Fruit fly (Drosophila melanogaster): Measurements from ENCODE around the gene CG43074.
A peak's percentile ranks its signal among the peaks of the same experiment; 100 is the strongest.

CG43074 gene

DNA sequence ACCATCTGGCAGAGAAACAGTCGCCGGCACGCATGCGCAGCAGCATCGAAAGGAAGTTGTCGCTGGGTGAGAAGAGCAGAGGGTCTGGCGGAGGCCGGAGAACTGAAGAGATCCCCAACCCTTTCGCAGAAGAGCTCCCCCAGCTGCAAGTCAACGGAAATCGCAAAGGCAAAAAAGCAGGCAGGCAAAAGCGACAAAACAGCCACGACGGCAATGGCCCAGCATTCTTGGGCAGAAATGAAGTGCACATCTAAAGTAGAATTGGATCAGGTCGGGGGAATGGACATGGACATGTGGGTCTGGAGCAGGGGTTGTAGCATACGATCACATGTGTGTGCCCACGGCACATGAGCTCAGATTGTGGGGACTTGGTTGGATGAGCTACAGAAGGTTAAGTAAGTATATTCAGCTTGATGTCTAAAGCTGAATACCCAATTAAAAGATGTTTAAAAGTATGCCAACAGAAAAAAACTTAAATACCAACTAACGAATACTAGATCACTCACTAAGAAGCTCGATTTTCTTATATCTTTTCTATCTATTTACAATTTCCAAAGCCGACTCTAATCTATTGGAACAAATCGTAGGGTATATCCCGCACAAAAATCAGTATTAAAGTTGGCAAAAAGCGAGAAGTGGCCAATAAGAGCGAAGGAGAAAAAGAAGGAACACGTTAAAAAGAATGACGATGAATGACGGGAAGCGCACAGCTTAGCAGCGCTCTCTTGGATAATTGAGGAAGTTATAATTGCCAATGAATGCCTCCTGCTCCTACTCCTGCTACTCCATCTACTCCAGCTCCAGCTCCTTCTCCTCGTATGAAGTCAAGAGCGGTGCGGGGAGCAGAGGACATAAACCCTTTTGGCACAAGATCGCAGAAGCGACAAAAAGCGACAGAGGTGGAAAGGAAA is 42.4 kb downstream of the CG43074 start:
- TF ChIP-seq dm (GFP tag; optimal IDR thresholded peaks at IDR 0.05), result no peak
- TF ChIP-seq lbe (GFP tag; optimal IDR thresholded peaks at IDR 0.05), result peak; percentile 18
- no peak for TF ChIP-seq CG2199 (GFP tag; IDR thresholded peaks at IDR 0.05)
- TF ChIP-seq Blimp-1 (GFP tag; optimal IDR thresholded peaks at IDR 0.05), result no peak
- TF ChIP-seq CG16863 (GFP tag; optimal IDR thresholded peaks at IDR 0.05), result no peak
- TF ChIP-seq CG15601 (tag; optimal IDR thresholded peaks at IDR 0.05), result no peak
- TF ChIP-seq Kr (GFP tag; optimal IDR thresholded peaks at IDR 0.05), result no peak
- TF ChIP-seq Hsf (GFP tag; optimal IDR thresholded peaks at IDR 0.05), result no peak
- TF ChIP-seq B-H2 (GFP tag; optimal IDR thresholded peaks at IDR 0.05), result no peak
- no peak for TF ChIP-seq Rx (GFP tag; IDR thresholded peaks at IDR 0.05)
- TF ChIP-seq gt (GFP tag; IDR thresholded peaks at IDR 0.05), result no peak
- no peak for TF ChIP-seq otp (GFP tag; IDR thresholded peaks at IDR 0.05)
- TF ChIP-seq ham (GFP tag; IDR thresholded peaks at IDR 0.05), result no peak
- TF ChIP-seq bsh (GFP tag; optimal IDR thresholded peaks at IDR 0.05), result peak in 1 of 2 experiments; percentile 43
- TF ChIP-seq CG12104 (GFP tag; optimal IDR thresholded peaks at IDR 0.05), result no peak
- no peak for TF ChIP-seq ab (GFP tag; optimal IDR thresholded peaks at IDR 0.05)
- TF ChIP-seq CG4360 (GFP tag; IDR thresholded peaks at IDR 0.05), result no peak
- no peak for TF ChIP-seq Sry-β (GFP tag; optimal IDR thresholded peaks at IDR 0.05)
- no peak for TF ChIP-seq psq (GFP tag; optimal IDR thresholded peaks at IDR 0.05)
- no peak for TF ChIP-seq Atf6 (GFP tag; IDR thresholded peaks at IDR 0.05)
- no peak for TF ChIP-seq maf-S (GFP tag; optimal IDR thresholded peaks at IDR 0.05)
- TF ChIP-seq CG10543 (GFP tag; optimal IDR thresholded peaks at IDR 0.05), result no peak
- TF ChIP-seq CG1832 (GFP tag; optimal IDR thresholded peaks at IDR 0.05), result peak; percentile 2
- 0 out of 2 replicates have a peak, but pooled peaks have one; percentile 40 for TF ChIP-seq CG11085 (GFP tag; IDR thresholded peaks at IDR 0.05)
- TF ChIP-seq zf30C (GFP tag; optimal IDR thresholded peaks at IDR 0.05), result no peak
- no peak for TF ChIP-seq CG4404 (GFP tag; IDR thresholded peaks at IDR 0.05)
- no peak for TF ChIP-seq pros (GFP tag; optimal IDR thresholded peaks at IDR 0.05)
- no peak for TF ChIP-seq Lhr (GFP tag; optimal IDR thresholded peaks at IDR 0.05)
- TF ChIP-seq NC2α (GFP tag; optimal IDR thresholded peaks at IDR 0.05), result no peak
- no peak for TF ChIP-seq vnd (GFP tag; IDR thresholded peaks at IDR 0.05; ENCODE audit: partially characterized antibody)
- TF ChIP-seq schlank (tag; optimal IDR thresholded peaks at IDR 0.05), result no peak
- TF ChIP-seq Xrp1 (GFP tag; IDR thresholded peaks at IDR 0.05), result no peak
- 0 out of 3 replicates have a peak, but pooled peaks have one; percentile 19 for TF ChIP-seq CG11456 (GFP tag; IDR thresholded peaks at IDR 0.05)
- TF ChIP-seq CG43689 (GFP tag; IDR thresholded peaks at IDR 0.05), result no peak
- no peak for TF ChIP-seq CG11695 (GFP tag; IDR thresholded peaks at IDR 0.05)
- no peak for TF ChIP-seq CG9215 (GFP tag; IDR thresholded peaks at IDR 0.05)

DNA sequence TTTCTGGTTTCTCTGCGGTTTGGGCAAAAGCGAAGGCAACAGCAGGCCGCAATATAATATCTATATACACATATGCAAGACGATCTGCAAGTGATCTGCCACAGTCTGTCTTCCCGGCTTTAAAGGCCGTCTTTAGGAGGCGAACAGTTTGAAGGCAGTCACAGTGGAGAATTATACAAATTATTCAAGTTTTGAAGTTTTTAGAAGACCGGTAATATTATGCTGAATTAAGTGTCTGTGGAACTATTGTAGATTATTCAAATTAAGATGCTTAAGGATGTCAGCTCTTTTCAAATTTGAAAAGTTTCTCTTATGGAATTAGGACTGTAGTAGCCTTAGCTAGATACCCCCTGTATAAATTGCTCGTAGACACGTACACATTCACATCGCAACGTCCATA is 44.3 kb downstream of the CG43074 start:
- TF ChIP-seq exex (tag; optimal IDR thresholded peaks at IDR 0.05) (no peak), HHEX (GFP tag; optimal IDR thresholded peaks at IDR 0.05) (no peak), Drgx (GFP tag; IDR thresholded peaks at IDR 0.05) (0 out of 2 replicates have a peak, but pooled peaks have one; percentile 39), bab2 (GFP tag; optimal IDR thresholded peaks at IDR 0.05) (no peak), zen2 (GFP tag; IDR thresholded peaks at IDR 0.05; ENCODE audit: partially characterized antibody) (no peak), CG2678 (tag; optimal IDR thresholded peaks at IDR 0.05) (peak; percentile 0), Jarid2 (GFP tag; optimal IDR thresholded peaks at IDR 0.05) (no peak), grau (tag; optimal IDR thresholded peaks at IDR 0.05) (peak; percentile 19), gem (tag; optimal IDR thresholded peaks at IDR 0.05) (peak; percentile 2), sens (GFP tag) (peak; percentile 57), CG17361 (GFP tag; IDR thresholded peaks at IDR 0.05) (no peak), az2 (GFP tag; optimal IDR thresholded peaks at IDR 0.05) (no peak), CG10979 (tag; optimal IDR thresholded peaks at IDR 0.05) (no peak), CG9437 (GFP tag; optimal IDR thresholded peaks at IDR 0.05) (no peak)
